Fruit fly (Drosophila melanogaster) S2 (cell line): ENCODE measurements around the gene tctn.

Experiments used
- CG8478 ChIP-seq: fragments of >200 bp; optimal IDR thresholded peaks from 2 replicates; lab custom pipeline; 2018
- CTCF ChIP-seq, 2 experiments: fragments of >200 bp; optimal IDR thresholded peaks; 2 replicates each; lab custom pipeline; 2018

DNA sequence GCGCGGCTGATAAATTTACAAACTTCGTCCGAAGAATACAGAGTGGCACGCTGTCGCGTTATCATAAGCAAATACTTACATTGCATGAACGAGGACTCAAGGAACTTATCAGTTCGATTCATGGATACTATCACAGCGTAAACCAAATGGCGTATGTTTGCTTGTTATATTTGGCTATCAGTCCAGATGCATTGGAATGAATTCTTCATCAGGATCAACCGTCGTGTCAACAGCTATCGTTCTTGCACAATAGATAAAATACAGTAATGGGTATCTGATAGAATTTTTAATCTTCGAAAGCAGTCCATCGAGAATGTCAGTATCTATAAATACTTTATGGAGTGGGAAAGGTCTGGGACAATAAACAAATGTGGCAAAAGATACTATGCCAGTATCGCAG is 46.7 kb upstream of the tctn start:
- no peak for TF ChIP-seq CTCF (optimal IDR thresholded peaks at IDR 0.05; lab: Kevin White, UChicago)
- TF ChIP-seq CG8478 = no peak
